Fruit fly (Drosophila melanogaster) whole organism, embryonic: ENCODE results near the gene ab.
A peak's percentile ranks its signal among the peaks of the same experiment; 100 is the strongest.

Source experiments
- BtbVII ChIP-seq: fragments of 200-800 bp; sonication (Bioruptor generic); optimal IDR thresholded peaks from 3 replicates; lab custom pipeline; 2017; ENCODE audit warnings: missing biosample characterization, mild to moderate bottlenecking, missing genetic modification characterization
- CG10267 ChIP-seq: fragments of 200-800 bp; sonication (Bioruptor generic); optimal IDR thresholded peaks from 2 replicates; lab custom pipeline; 2018; ENCODE audit warnings: missing biosample characterization, mild to moderate bottlenecking, missing genetic modification characterization, moderate library complexity
- CG10565 ChIP-seq: fragments of 200-800 bp; sonication (Bioruptor generic); optimal IDR thresholded peaks from 3 replicates; lab custom pipeline; 2016; ENCODE audit warnings: missing biosample characterization, mild to moderate bottlenecking, missing genetic modification characterization
- CG11456 ChIP-seq: fragments of 200-800 bp; sonication (Bioruptor generic); IDR thresholded peaks from 3 replicates; pipeline ENCODE4 v1.3.6; 2022; ENCODE audit warnings: missing biosample characterization, missing genetic modification characterization
- CG11695 ChIP-seq: fragments of 200-800 bp; sonication (Bioruptor generic); IDR thresholded peaks from 3 replicates; pipeline ENCODE4 v1.3.6; 2022; ENCODE audit warnings: missing biosample characterization, missing genetic modification characterization
- CG12071 ChIP-seq: fragments of 200-800 bp; sonication (Bioruptor generic); optimal IDR thresholded peaks from 3 replicates; lab custom pipeline; 2018; ENCODE audit warnings: missing biosample characterization, mild to moderate bottlenecking, missing genetic modification characterization
- CG13624 ChIP-seq: fragments of 200-800 bp; sonication (Bioruptor generic); optimal IDR thresholded peaks from 2 replicates; lab custom pipeline; 2016; ENCODE audit warnings: missing biosample characterization, missing genetic modification characterization
- CG14965 ChIP-seq: fragments of 200-800 bp; sonication (Bioruptor generic); optimal IDR thresholded peaks from 2 replicates; lab custom pipeline; 2016; ENCODE audit warnings: missing biosample characterization, missing genetic modification characterization, borderline replicate concordance
- CG1529 ChIP-seq: fragments of 200-800 bp; sonication (Bioruptor generic); optimal IDR thresholded peaks from 3 replicates; lab custom pipeline; 2018; ENCODE audit warnings: missing biosample characterization, missing genetic modification characterization
- CG18262 ChIP-seq: fragments of 200-800 bp; optimal IDR thresholded peaks from 3 replicates; lab custom pipeline; 2019; ENCODE audit warnings: missing biosample characterization, mild to moderate bottlenecking, missing genetic modification characterization, moderate library complexity
- CG18619 ChIP-seq: fragments of 200-800 bp; sonication (Bioruptor generic); optimal IDR thresholded peaks from 3 replicates; lab custom pipeline; 2017; ENCODE audit warnings: missing biosample characterization, mild to moderate bottlenecking, missing genetic modification characterization
- CG2116 ChIP-seq: fragments of 200-800 bp; sonication (Bioruptor generic); optimal IDR thresholded peaks from 3 replicates; lab custom pipeline; 2018; ENCODE audit warnings: missing biosample characterization, mild to moderate bottlenecking, missing genetic modification characterization
- CG2199 ChIP-seq: fragments of 200-800 bp; sonication (Bioruptor generic); IDR thresholded peaks from 3 replicates; pipeline ENCODE4 v1.3.6; 2022; ENCODE audit warnings: missing biosample characterization, missing genetic modification characterization
- CG34376 ChIP-seq: fragments of 200-800 bp; sonication (Bioruptor generic); optimal IDR thresholded peaks from 2 replicates; lab custom pipeline; 2018; ENCODE audit warnings: missing biosample characterization, mild to moderate bottlenecking, missing genetic modification characterization
- CG4404 ChIP-seq: fragments of 200-800 bp; sonication (Bioruptor generic); IDR thresholded peaks from 2 replicates; pipeline ENCODE4 v1.3.6; 2022; ENCODE audit warnings: missing biosample characterization, missing genetic modification characterization
- CG7271 ChIP-seq: fragments of 200-800 bp; sonication (Bioruptor generic); optimal IDR thresholded peaks from 2 replicates; lab custom pipeline; 2018; ENCODE audit warnings: missing biosample characterization, mild to moderate bottlenecking, missing genetic modification characterization, moderate library complexity
- CG7963 ChIP-seq: fragments of 200-800 bp; sonication (Bioruptor generic); IDR thresholded peaks from 3 replicates; pipeline ENCODE4 v1.3.6; 2022; ENCODE audit warnings: missing biosample characterization, missing genetic modification characterization; ENCODE audit not compliant: partially characterized antibody
- CG8281 ChIP-seq: fragments of 200-800 bp; sonication (Bioruptor generic); optimal IDR thresholded peaks from 2 replicates; lab custom pipeline; 2018; ENCODE audit warnings: missing biosample characterization, mild to moderate bottlenecking, missing genetic modification characterization, moderate library complexity
- CG9215 ChIP-seq: fragments of 200-800 bp; sonication (Bioruptor generic); IDR thresholded peaks from 2 replicates; pipeline ENCODE4 v1.3.6; 2022; ENCODE audit warnings: missing biosample characterization, missing genetic modification characterization
- CTCF ChIP-seq: fragments of 200-800 bp; sonication (Bioruptor generic); optimal IDR thresholded peaks from 2 replicates; lab custom pipeline; 2017; ENCODE audit warnings: missing biosample characterization, mild to moderate bottlenecking, missing genetic modification characterization, moderate library complexity
- D ChIP-seq, 2 experiments: fragments of 200-800 bp in 1 of 2; fragments of >200 bp in 1 of 2; sonication (Bioruptor generic) in 1 of 2; optimal IDR thresholded peaks; 2 replicates in 1 of 2; 3 replicates in 1 of 2; lab custom pipeline; 2017; ENCODE audit warnings: mild to moderate bottlenecking in 1 of 2, missing biosample characterization in 1 of 2, missing genetic modification characterization in 1 of 2, missing genetic modification reagents in 1 of 2
- Dad ChIP-seq: fragments of 200-800 bp; sonication (Bioruptor generic); optimal IDR thresholded peaks from 3 replicates; lab custom pipeline; 2016; ENCODE audit warnings: missing biosample characterization, missing genetic modification characterization
- E2f1 ChIP-seq: fragments of 200-800 bp; sonication (Bioruptor generic); IDR thresholded peaks from 2 replicates; pipeline ENCODE4 v1.3.6; 2022; ENCODE audit warnings: missing biosample characterization, missing genetic modification characterization
- E2f2 ChIP-seq: fragments of 200-800 bp; sonication (Bioruptor generic); IDR thresholded peaks from 2 replicates; pipeline ENCODE4 v1.3.6; 2022; ENCODE audit warnings: missing biosample characterization, missing genetic modification characterization
- HLHmδ ChIP-seq: fragments of 200-800 bp; sonication (Bioruptor generic); optimal IDR thresholded peaks from 2 replicates; lab custom pipeline; 2018; ENCODE audit warnings: missing biosample characterization, mild to moderate bottlenecking, missing genetic modification characterization, moderate library complexity
- Med ChIP-seq: fragments of 200-800 bp; sonication (Bioruptor generic); peaks from one replicate; lab custom pipeline; 2016; ENCODE audit warnings: missing biosample characterization, missing genetic modification characterization, mild to moderate bottlenecking, inconsistent platforms, moderate library complexity
- NFAT ChIP-seq: fragments of 200-800 bp; sonication (Bioruptor generic); IDR thresholded peaks from 2 replicates; pipeline ENCODE4 v1.3.6; 2022; ENCODE audit warnings: missing biosample characterization, missing genetic modification characterization
- Side ChIP-seq: fragments of 200-800 bp; sonication (Bioruptor generic); optimal IDR thresholded peaks from 2 replicates; lab custom pipeline; 2016; ENCODE audit warnings: missing biosample characterization, missing genetic modification characterization
- Stat92E ChIP-seq, 3 experiments: fragments of >200 bp in 2 of 3; fragments of 200-800 bp in 1 of 3; sonication (Bioruptor generic) in 1 of 3; optimal IDR thresholded peaks; 2 replicates each; lab custom pipeline; 2017 to 2019; ENCODE audit warnings: missing biosample characterization in 3 of 3, missing genetic modification characterization in 3 of 3, mild to moderate bottlenecking in 1 of 3, moderate library complexity in 1 of 3
- Usf ChIP-seq: fragments of 200-800 bp; sonication (Bioruptor generic); optimal IDR thresholded peaks from 2 replicates; lab custom pipeline; 2017; ENCODE audit warnings: missing genotype, missing biosample characterization, missing genetic modification characterization
- abd-A ChIP-seq: fragments of 200-800 bp; sonication (Bioruptor generic); optimal IDR thresholded peaks from 3 replicates; lab custom pipeline; 2019; ENCODE audit warnings: missing biosample characterization, mild to moderate bottlenecking, missing genetic modification characterization, moderate library complexity
- bowl ChIP-seq: fragments of 200-800 bp; sonication (Bioruptor generic); IDR thresholded peaks from 2 replicates; pipeline ENCODE4 v1.3.6; 2022; ENCODE audit warnings: missing biosample characterization, missing genetic modification characterization
- cato ChIP-seq: fragments of 200-800 bp; sonication (Bioruptor generic); optimal IDR thresholded peaks from 2 replicates; lab custom pipeline; 2016; ENCODE audit warnings: missing biosample characterization, missing genetic modification characterization, borderline replicate concordance
- chinmo ChIP-seq: fragments of 200-800 bp; sonication (Bioruptor generic); IDR thresholded peaks from 4 replicates; pipeline ENCODE4 v1.3.6; 2022; ENCODE audit warnings: missing biosample characterization, missing genetic modification characterization; ENCODE audit not compliant: partially characterized antibody
- chm ChIP-seq: fragments of 200-800 bp; sonication (Bioruptor generic); IDR thresholded peaks from 2 replicates; pipeline ENCODE4 v1.3.6; 2022; ENCODE audit warnings: missing biosample characterization, missing genetic modification characterization
- chn ChIP-seq: fragments of 200-800 bp; sonication (Bioruptor generic); optimal IDR thresholded peaks from 2 replicates; lab custom pipeline; 2016; ENCODE audit warnings: missing biosample characterization, missing genetic modification characterization
- crc ChIP-seq: fragments of 200-800 bp; sonication (Bioruptor generic); optimal IDR thresholded peaks from 2 replicates; lab custom pipeline; 2016; ENCODE audit warnings: missing biosample characterization, missing genetic modification characterization
- disco-r ChIP-seq: fragments of 200-800 bp; sonication (Bioruptor generic); optimal IDR thresholded peaks from 2 replicates; lab custom pipeline; 2016; ENCODE audit warnings: missing biosample characterization, missing genetic modification characterization
- fd96Cb ChIP-seq: fragments of 200-800 bp; sonication (Bioruptor generic); optimal IDR thresholded peaks from 2 replicates; lab custom pipeline; 2018; ENCODE audit warnings: missing biosample characterization, mild to moderate bottlenecking, missing genetic modification characterization, moderate library complexity
- hth ChIP-seq: fragments of >200 bp; optimal IDR thresholded peaks from 2 replicates; lab custom pipeline; 2017; ENCODE audit warnings: inconsistent platforms
- lab ChIP-seq: fragments of 200-800 bp; sonication (Bioruptor generic); optimal IDR thresholded peaks from 3 replicates; lab custom pipeline; 2017; ENCODE audit warnings: missing biosample characterization, missing genetic modification characterization, mild to moderate bottlenecking, moderate library complexity, missing genetic modification reagents
- mld ChIP-seq: fragments of 200-800 bp; sonication (Bioruptor generic); IDR thresholded peaks from 3 replicates; pipeline ENCODE4 v1.3.6; 2022; ENCODE audit warnings: missing biosample characterization, missing genetic modification characterization; ENCODE audit not compliant: partially characterized antibody
- pb ChIP-seq: fragments of 200-800 bp; sonication (Bioruptor generic); optimal IDR thresholded peaks from 3 replicates; lab custom pipeline; 2016; ENCODE audit warnings: missing biosample characterization, missing genetic modification characterization
- pfk ChIP-seq: fragments of 200-800 bp; sonication (Bioruptor generic); optimal IDR thresholded peaks from 2 replicates; lab custom pipeline; 2018; ENCODE audit warnings: missing biosample characterization, mild to moderate bottlenecking, missing genetic modification characterization, moderate library complexity
- ro ChIP-seq: fragments of 200-800 bp; sonication (Bioruptor generic); IDR thresholded peaks from 2 replicates; pipeline ENCODE4 v1.3.6; 2022; ENCODE audit warnings: missing biosample characterization, missing genetic modification characterization
- sens-2 ChIP-seq: fragments of 200-800 bp; sonication (Bioruptor generic); IDR thresholded peaks from 2 replicates; pipeline ENCODE4 v1.3.6; 2022; ENCODE audit warnings: missing biosample characterization, missing genetic modification characterization
- sqz ChIP-seq: fragments of 200-800 bp; sonication (Bioruptor generic); optimal IDR thresholded peaks from 3 replicates; lab custom pipeline; 2018; ENCODE audit warnings: missing biosample characterization, mild to moderate bottlenecking, missing genetic modification characterization
- stwl ChIP-seq: fragments of 200-800 bp; sonication (Bioruptor generic); optimal IDR thresholded peaks from 3 replicates; lab custom pipeline; 2018; ENCODE audit warnings: missing biosample characterization, mild to moderate bottlenecking, missing genetic modification characterization, moderate library complexity
- ttk ChIP-seq: fragments of 200-800 bp; sonication (Bioruptor generic); IDR thresholded peaks from 2 replicates; pipeline ENCODE4 v2.1.2; 2022; ENCODE audit warnings: missing biosample characterization, missing genetic modification characterization
- z ChIP-seq: fragments of 200-800 bp; sonication (Bioruptor generic); IDR thresholded peaks from 3 replicates; pipeline ENCODE4 v1.3.6; 2022; ENCODE audit warnings: missing biosample characterization, missing genetic modification characterization
- zf30C ChIP-seq: fragments of 200-800 bp; sonication (Bioruptor generic); optimal IDR thresholded peaks from 3 replicates; lab custom pipeline; 2018; ENCODE audit warnings: missing biosample characterization, mild to moderate bottlenecking, missing genetic modification characterization

ab gene

DNA sequence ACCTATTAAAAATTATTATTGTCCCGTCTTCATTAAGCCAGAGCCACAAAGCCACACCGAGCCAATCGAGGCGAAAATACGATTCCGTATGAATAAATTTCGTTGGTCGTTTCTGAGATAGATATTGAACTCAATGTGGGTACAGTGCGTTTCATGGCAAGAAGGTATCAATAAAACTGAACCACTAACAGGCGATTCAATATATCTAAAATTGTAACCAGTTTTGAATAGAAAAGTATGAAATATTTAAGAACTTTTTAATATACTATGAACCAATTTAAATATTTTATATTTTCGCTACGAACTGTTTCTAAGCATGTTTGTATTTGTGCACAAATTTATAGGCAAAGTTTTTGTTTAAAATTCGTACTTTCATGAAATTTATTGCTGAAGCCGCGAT is 11.4 kb upstream of the ab start (continued):
- TF ChIP-seq CG2116 (GFP tag; lab: Kevin White, UChicago) (no peak), HLHmδ (GFP tag; lab: Kevin White, UChicago) (no peak), chm (GFP tag; lab: Robert Waterston, UW) (no peak; the same call in 1 of the 2 replicates), crc (no peak), CG4404 (no peak), NFAT (peak; percentile 45), zf30C (GFP tag; lab: Kevin White, UChicago) (no peak), sqz (no peak), CG13624 (GFP tag; lab: Kevin White, UChicago) (peak; percentile 46), CG9215 (GFP tag; lab: Robert Waterston, UW) (peak; percentile 28; the same call in 1 of the 2 replicates), CG18619 (peak; percentile 64), CG12071 (GFP tag; lab: Kevin White, UChicago) (no peak), Med (GFP tag; lab: Kevin White, UChicago) (peak; percentile 77), fd96Cb (tag; lab: Kevin White, UChicago) (no peak), CG2199 (no peak), mld (GFP tag; lab: Robert Waterston, UW) (no peak), abd-A (tag; lab: Kevin White, UChicago) (no peak), E2f2 (GFP tag; lab: Robert Waterston, UW) (no peak; the same call in 1 of the 2 replicates), CG10267 (tag; lab: Kevin White, UChicago) (no peak), sens-2 (no peak), chinmo (GFP tag; lab: Robert Waterston, UW) (no peak), ro (GFP tag; lab: Robert Waterston, UW) (no peak), stwl (tag; lab: Kevin White, UChicago) (no peak), CTCF (GFP tag; lab: Kevin White, UChicago) (no peak), BtbVII (GFP tag; lab: Kevin White, UChicago) (peak; percentile 27), disco-r (GFP tag; lab: Kevin White, UChicago) (no peak), CG7271 (tag; lab: Kevin White, UChicago) (no peak), Usf (GFP tag; lab: Kevin White, UChicago) (peak; percentile 36), CG7963 (GFP tag; lab: Robert Waterston, UW) (no peak), CG18262 (tag; lab: Kevin White, UChicago) (no peak), pb (GFP tag; lab: Kevin White, UChicago) (no peak), E2f1 (peak; percentile 35; the same call in 1 of the 2 replicates), Stat92E (GFP tag; optimal IDR thresholded peaks at IDR 0.05; lab: Kevin White, UChicago) (no peak), pfk (GFP tag; lab: Kevin White, UChicago) (no peak), CG8281 (tag; lab: Kevin White, UChicago) (no peak), CG11695 (GFP tag; lab: Robert Waterston, UW) (peak; percentile 86), CG34376 (GFP tag; lab: Kevin White, UChicago) (no peak), CG14965 (no peak), cato (GFP tag; lab: Kevin White, UChicago) (no peak), Dad (GFP tag; lab: Kevin White, UChicago) (no peak), hth (lab: Kevin White, UChicago) (no peak), CG10565 (no peak), chn (GFP tag; lab: Kevin White, UChicago) (peak; percentile 9), lab (peak; percentile 51), Side (no peak), CG11456 (GFP tag; lab: Robert Waterston, UW) (peak; percentile 56; the same call in 1 of the 3 replicates), z (no peak), CG1529 (no peak), bowl (GFP tag; lab: Robert Waterston, UW) (no peak), D (optimal IDR thresholded peaks at IDR 0.05; lab: Kevin White, UChicago) (no peak), D (GFP tag; optimal IDR thresholded peaks at IDR 0.05; lab: Kevin White, UChicago) (no peak), ttk (GFP tag; lab: Robert Waterston, UW) (no peak)
